Worm (Caenorhabditis elegans) whole organism, L2 larva: Measurements from ENCODE around the gene nmy-3.

Source experiments
- C34F6.9 ChIP-seq: fragments of 150-350 bp; optimal IDR thresholded peaks from 2 replicates; lab custom pipeline; 2014; ENCODE audit warnings: missing biosample characterization, missing genetic modification characterization
- F13H6.1 ChIP-seq: sonication (generic microtip); optimal IDR thresholded peaks from 2 replicates; lab custom pipeline; 2016; ENCODE audit warnings: missing genetic modification characterization, missing compliant biosample characterization
- Y55F3AM.14 ChIP-seq: fragments of 200-800 bp; sonication (Bioruptor generic); optimal IDR thresholded peaks from 2 replicates; lab custom pipeline; 2018; ENCODE audit warnings: mild to moderate bottlenecking, missing genetic modification characterization, missing compliant biosample characterization
- blmp-1 ChIP-seq: sonication (generic microtip); optimal IDR thresholded peaks from 2 replicates; lab custom pipeline; 2017; ENCODE audit warnings: missing genetic modification characterization, mild to moderate bottlenecking, missing compliant biosample characterization, antibody characterized with exemption, moderate library complexity; ENCODE audit not compliant: insufficient read depth
- ceh-16 ChIP-seq: fragments of 150-350 bp; optimal IDR thresholded peaks from 2 replicates; lab custom pipeline; 2014; ENCODE audit warnings: missing biosample characterization, missing genetic modification characterization
- ceh-82 ChIP-seq: fragments of 150-350 bp; optimal IDR thresholded peaks from 2 replicates; lab custom pipeline; 2014; ENCODE audit warnings: missing biosample characterization, missing genetic modification characterization
- crh-2 ChIP-seq: sonication (generic microtip); optimal IDR thresholded peaks from 2 replicates; lab custom pipeline; 2017; ENCODE audit warnings: missing biosample characterization, missing genetic modification characterization
- elt-1 ChIP-seq: fragments of 150-350 bp; optimal IDR thresholded peaks from 2 replicates; lab custom pipeline; 2014; ENCODE audit warnings: missing biosample characterization, missing genetic modification characterization
- gmeb-1 ChIP-seq: fragments of 150-350 bp; optimal IDR thresholded peaks from 2 replicates; lab custom pipeline; 2014; ENCODE audit warnings: missing biosample characterization, missing genetic modification characterization
- lin-11 ChIP-seq: fragments of 150-350 bp; sonication (generic microtip); optimal IDR thresholded peaks from 2 replicates; lab custom pipeline; 2014; ENCODE audit warnings: missing biosample characterization, missing genetic modification characterization, inconsistent platforms, mixed read lengths
- lin-13 ChIP-seq: fragments of 150-350 bp; optimal IDR thresholded peaks from 2 replicates; lab custom pipeline; 2014; ENCODE audit warnings: missing biosample characterization, missing genetic modification reagents, missing genetic modification characterization
- mbf-1 ChIP-seq: sonication (generic microtip); optimal IDR thresholded peaks from 2 replicates; lab custom pipeline; 2017; ENCODE audit warnings: missing biosample characterization, missing genetic modification characterization
- mdl-1 ChIP-seq, 2 experiments: fragments of 150-350 bp in 1 of 2; sonication (generic microtip) in 1 of 2; optimal IDR thresholded peaks; 2 replicates each; lab custom pipeline; 2017; ENCODE audit warnings: missing biosample characterization in 2 of 2, missing genetic modification characterization in 2 of 2
- nhr-11 ChIP-seq: fragments of 150-350 bp; optimal IDR thresholded peaks from 2 replicates; lab custom pipeline; 2014; ENCODE audit warnings: missing biosample characterization, missing genetic modification characterization
- nhr-129 ChIP-seq: fragments of 150-350 bp; optimal IDR thresholded peaks from 2 replicates; lab custom pipeline; 2014; ENCODE audit warnings: missing biosample characterization, missing genetic modification characterization
- nhr-23 ChIP-seq: fragments of 150-350 bp; optimal IDR thresholded peaks from 2 replicates; lab custom pipeline; 2014; ENCODE audit warnings: missing biosample characterization, missing genetic modification reagents, missing genetic modification characterization
- nhr-237 ChIP-seq: fragments of 150-350 bp; optimal IDR thresholded peaks from 2 replicates; lab custom pipeline; 2014; ENCODE audit warnings: missing biosample characterization, missing genetic modification characterization
- nhr-6 ChIP-seq: fragments of 150-350 bp; optimal IDR thresholded peaks from 2 replicates; lab custom pipeline; 2014; ENCODE audit warnings: missing biosample characterization, missing genetic modification characterization
- peb-1 ChIP-seq: fragments of 150-350 bp; optimal IDR thresholded peaks from 2 replicates; lab custom pipeline; 2014; ENCODE audit warnings: missing biosample characterization, missing genetic modification characterization
- sem-4 ChIP-seq: fragments of 150-350 bp; optimal IDR thresholded peaks from 2 replicates; lab custom pipeline; 2014; ENCODE audit warnings: missing biosample characterization, missing genetic modification reagents, missing genetic modification characterization
- skn-1 ChIP-seq: sonication (generic microtip); optimal IDR thresholded peaks from 2 replicates; lab custom pipeline; 2017; ENCODE audit warnings: missing biosample characterization, missing genetic modification characterization
- sma-9 ChIP-seq, 2 experiments: fragments of 150-350 bp in 1 of 2; sonication (generic microtip) in 1 of 2; optimal IDR thresholded peaks; 2 replicates each; lab custom pipeline; 2014 to 2016; ENCODE audit warnings: missing genetic modification characterization in 2 of 2, mild to moderate bottlenecking in 1 of 2, missing biosample characterization in 1 of 2, missing compliant biosample characterization in 1 of 2, missing genetic modification reagents in 1 of 2, moderate library complexity in 1 of 2
- ztf-1 ChIP-seq: fragments of 200-800 bp; sonication (Bioruptor generic); conservative IDR thresholded peaks from 2 replicates; pipeline ENCODE4 v1.3.6; 2022; ENCODE audit warnings: missing genetic modification characterization, missing compliant biosample characterization
- ztf-4 ChIP-seq: fragments of 150-350 bp; optimal IDR thresholded peaks from 2 replicates; lab custom pipeline; 2014; ENCODE audit warnings: missing biosample characterization, missing genetic modification characterization

Gene nmy-3

DNA sequence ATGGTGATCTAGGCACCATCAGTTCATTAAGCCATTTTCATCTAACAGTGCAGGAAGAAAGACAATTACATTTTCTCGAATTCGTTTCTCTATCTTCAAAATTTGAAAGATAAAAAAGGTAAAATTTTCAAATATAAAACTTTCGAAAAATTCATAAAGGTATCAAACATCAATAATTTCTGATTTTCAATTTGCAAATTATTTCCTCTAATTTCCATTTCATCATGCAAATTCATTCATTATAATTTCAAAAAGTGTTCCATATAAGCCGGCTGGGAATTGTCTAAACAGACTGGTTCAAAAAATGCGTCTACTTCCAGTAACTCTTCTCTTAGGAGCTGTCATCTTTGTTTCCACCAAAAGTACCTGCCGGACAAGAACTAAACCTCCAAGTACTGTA lies 53.4 kb downstream of the nmy-3 start, which contains the start of gene clec-183:
TSS of gene clec-183 (plus strand) at position 301 of the 400 bp plus-strand sequence.
- TF ChIP-seq mbf-1 (tag; lab: Kevin White, UChicago) (no peak), F13H6.1 (tag; lab: Kevin White, UChicago) (no peak), ztf-4 (tag; lab: Kevin White, UChicago) (no peak), mdl-1 (tag; optimal IDR thresholded peaks at IDR 0.05; lab: Kevin White, UChicago) (no peak), lin-11 (tag; lab: Kevin White, UChicago) (no peak), ceh-82 (tag; lab: Kevin White, UChicago) (no peak), nhr-11 (tag; lab: Kevin White, UChicago) (no peak), sma-9 (GFP tag; optimal IDR thresholded peaks at IDR 0.05; lab: Kevin White, UChicago) (no peak), sma-9 (tag; optimal IDR thresholded peaks at IDR 0.05; lab: Kevin White, UChicago) (no peak)

- TF ChIP-seq nhr-11 (tag; lab: Kevin White, UChicago) (no peak), gmeb-1 (tag; lab: Kevin White, UChicago) (no peak), F13H6.1 (tag; lab: Kevin White, UChicago) (no peak), ztf-1 (GFP tag; lab: Robert Waterston, UW) (no peak), lin-13 (GFP tag; lab: Kevin White, UChicago) (no peak), Y55F3AM.14 (GFP tag; lab: Kevin White, UChicago) (no peak), ceh-16 (tag; lab: Kevin White, UChicago) (no peak), peb-1 (tag; lab: Kevin White, UChicago) (no peak), crh-2 (tag; lab: Kevin White, UChicago) (no peak), nhr-23 (no peak), sem-4 (tag; lab: Kevin White, UChicago) (no peak), nhr-237 (tag; lab: Kevin White, UChicago) (no peak), nhr-6 (tag; lab: Kevin White, UChicago) (no peak), C34F6.9 (no peak), skn-1 (tag; lab: Kevin White, UChicago) (no peak), elt-1 (tag; lab: Kevin White, UChicago) (no peak), mbf-1 (tag; lab: Kevin White, UChicago) (no peak), ztf-4 (tag; lab: Kevin White, UChicago) (no peak), nhr-129 (tag; lab: Kevin White, UChicago) (no peak), blmp-1 (tag; lab: Kevin White, UChicago) (no peak)
These were observed 56.5 kb downstream of the nmy-3 start, which contains the start of gene nspg-7.1 for ce11 chrIV:9330755-9331154. nspg-7.1 (minus strand) TSS chrIV:9330855.
